Fruit fly (Drosophila melanogaster) whole organism: ENCODE measurements around the gene ind.

Experiments used
- CG8478 ChIP-seq: fragments of >200 bp; optimal IDR thresholded peaks from 2 replicates; lab custom pipeline; 2018; ENCODE audit warnings: inconsistent platforms
- Dll ChIP-seq: fragments of >200 bp; optimal IDR thresholded peaks from 2 replicates; lab custom pipeline; 2017
- EcR ChIP-seq, 2 experiments: fragments of >200 bp; optimal IDR thresholded peaks; 2 replicates each; lab custom pipeline; 2017; ENCODE audit warnings: missing biosample characterization in 2 of 2, missing genetic modification characterization in 2 of 2, missing genetic modification reagents in 2 of 2
- pan ChIP-seq: fragments of >200 bp; optimal IDR thresholded peaks from 2 replicates; lab custom pipeline; 2017
- psq ChIP-seq: fragments of >200 bp; optimal IDR thresholded peaks from 2 replicates; lab custom pipeline; 2017
- usp ChIP-seq: fragments of >200 bp; optimal IDR thresholded peaks from 2 replicates; lab custom pipeline; 2017; ENCODE audit warnings: missing biosample characterization, missing genetic modification characterization, mixed read lengths

- TF ChIP-seq psq (lab: Kevin White, UChicago) (no peak), usp (GFP tag; lab: Kevin White, UChicago) (no peak), Dll (lab: Kevin White, UChicago) (no peak), pan (no peak), CG8478 (lab: Kevin White, UChicago) (no peak), EcR (GFP tag; optimal IDR thresholded peaks at IDR 0.05; lab: Kevin White, UChicago) (no peak)
Observed at dm6 chr3L:15031773-15032172, 12.0 kb downstream of the ind start.
